Worm (Caenorhabditis elegans) whole organism, L1 larva: ENCODE data around the gene C39D10.1.

ENCODE experiments used
- lsy-2 ChIP-seq, 2 experiments: fragments of 150-350 bp; optimal IDR thresholded peaks; 2 replicates each; lab custom pipeline; 2014; ENCODE audit warnings: missing biosample characterization in 2 of 2, missing genetic modification characterization in 2 of 2
- ztf-4 ChIP-seq: fragments of 150-350 bp; optimal IDR thresholded peaks from 2 replicates; lab custom pipeline; 2014; ENCODE audit warnings: missing biosample characterization, missing genetic modification characterization

DNA sequence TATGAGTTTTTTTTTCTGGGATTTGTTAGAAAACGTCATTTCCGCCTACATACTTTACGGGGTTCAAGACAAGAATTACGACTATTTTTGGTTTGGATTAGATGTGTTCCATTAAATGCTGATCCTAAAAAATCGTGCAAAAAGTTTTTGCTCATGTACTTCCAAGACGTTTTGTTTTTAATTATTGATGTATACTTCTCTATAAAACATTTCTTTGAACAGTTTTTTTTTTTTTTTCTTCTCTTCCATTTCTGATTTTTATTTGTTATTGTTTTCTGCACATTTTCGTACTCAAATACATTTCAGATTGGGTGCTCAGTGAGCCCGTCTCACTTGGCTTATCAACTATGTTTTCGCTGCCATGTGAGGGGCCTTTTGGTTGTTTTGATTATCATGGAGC lies 3.8 kb upstream of the C39D10.1 start, which contains the start of gene C39D10.11:
- TF ChIP-seq lsy-2 (tag; optimal IDR thresholded peaks at IDR 0.05; lab: Kevin White, UChicago) (no peak), ztf-4 (tag; lab: Kevin White, UChicago) (no peak)
